Worm (Caenorhabditis elegans) whole organism, L1 larva: Measurements from ENCODE around the gene mttu-1.
A peak's percentile ranks its signal among the peaks of the same experiment; 100 is the strongest.

ENCODE experiments used
- F16B12.6 ChIP-seq: fragments of 150-350 bp; optimal IDR thresholded peaks from 2 replicates; lab custom pipeline; 2014; ENCODE audit warnings: missing biosample characterization, missing genetic modification characterization
- Y116A8C.19 ChIP-seq: sonication (generic microtip); optimal IDR thresholded peaks from 2 replicates; lab custom pipeline; 2016; ENCODE audit warnings: missing compliant biosample characterization, missing genetic modification characterization, borderline replicate concordance
- aha-1 ChIP-seq: fragments of 150-350 bp; optimal IDR thresholded peaks from 2 replicates; lab custom pipeline; 2014; ENCODE audit warnings: missing biosample characterization, missing genetic modification characterization
- aly-2 ChIP-seq: fragments of 150-350 bp; optimal IDR thresholded peaks from 2 replicates; lab custom pipeline; 2014; ENCODE audit warnings: missing biosample characterization, missing genetic modification characterization
- ceh-63 ChIP-seq: fragments of 200-800 bp; sonication (Bioruptor generic); optimal IDR thresholded peaks from 2 replicates; lab custom pipeline; 2018; ENCODE audit warnings: mild to moderate bottlenecking, missing genetic modification characterization, missing compliant biosample characterization
- ceh-8 ChIP-seq: fragments of 200-800 bp; sonication (Bioruptor generic); optimal IDR thresholded peaks from 2 replicates; lab custom pipeline; 2018; ENCODE audit warnings: mild to moderate bottlenecking, missing genetic modification characterization, moderate library complexity, missing compliant biosample characterization
- ceh-82 ChIP-seq, 3 experiments: fragments of 150-350 bp in 1 of 3; sonication (generic microtip) in 2 of 3; optimal IDR thresholded peaks; 2 replicates each; lab custom pipeline; 2014 to 2017; ENCODE audit warnings: missing biosample characterization in 3 of 3, missing genetic modification characterization in 3 of 3
- ceh-90 ChIP-seq: sonication (generic microtip); optimal IDR thresholded peaks from 2 replicates; lab custom pipeline; 2016; ENCODE audit warnings: missing genetic modification characterization, missing compliant biosample characterization
- efl-1 ChIP-seq, 4 experiments: fragments of 150-350 bp; optimal IDR thresholded peaks in 3 of 4; peaks in 1 of 4; 1 replicate in 1 of 4; 2 replicates in 3 of 4; lab custom pipeline; 2014; ENCODE audit warnings: missing biosample characterization in 2 of 4, missing genetic modification characterization in 2 of 4, missing genetic modification reagents in 2 of 4
- efl-3 ChIP-seq: fragments of 200-800 bp; sonication (Bioruptor generic); optimal IDR thresholded peaks from 2 replicates; lab custom pipeline; 2018; ENCODE audit warnings: mild to moderate bottlenecking, missing genetic modification characterization, missing compliant biosample characterization
- egl-27 ChIP-seq, 2 experiments: fragments of 150-350 bp in 1 of 2; sonication (generic microtip); optimal IDR thresholded peaks; 3 replicates each; lab custom pipeline; 2017 to 2018; ENCODE audit warnings: missing biosample characterization in 2 of 2, missing genetic modification characterization in 2 of 2, missing genetic modification reagents in 2 of 2
- elt-2 ChIP-seq: sonication (generic microtip); optimal IDR thresholded peaks from 2 replicates; lab custom pipeline; 2016; ENCODE audit warnings: missing genetic modification characterization, mild to moderate bottlenecking, inconsistent platforms, missing compliant biosample characterization, missing genetic modification reagents
- elt-3 ChIP-seq, 6 experiments: fragments of 150-350 bp in 1 of 6; sonication (generic microtip); optimal IDR thresholded peaks; 2 replicates each; lab custom pipeline; 2017 to 2018; ENCODE audit warnings: missing biosample characterization in 6 of 6, missing genetic modification characterization in 6 of 6, inconsistent platforms in 1 of 6
- ets-5 ChIP-seq: fragments of 200-800 bp; sonication (Bioruptor generic); IDR thresholded peaks from 2 replicates; pipeline ENCODE4 v1.3.6; 2022; ENCODE audit warnings: missing genetic modification characterization, missing compliant biosample characterization
- fkh-10 ChIP-seq: sonication (generic microtip); optimal IDR thresholded peaks from 2 replicates; lab custom pipeline; 2017; ENCODE audit warnings: missing biosample characterization, missing genetic modification reagents, missing genetic modification characterization
- fkh-4 ChIP-seq: sonication (generic microtip); optimal IDR thresholded peaks from 2 replicates; lab custom pipeline; 2016; ENCODE audit warnings: missing compliant biosample characterization, missing genetic modification characterization, borderline replicate concordance
- grh-1 ChIP-seq: fragments of 200-800 bp; sonication (Bioruptor generic); IDR thresholded peaks from 2 replicates; pipeline ENCODE4 v1.3.6; 2022; ENCODE audit warnings: missing genetic modification reagents, missing genetic modification characterization, missing compliant biosample characterization
- hlh-17 ChIP-seq: fragments of 200-800 bp; sonication (Bioruptor generic); optimal IDR thresholded peaks from 2 replicates; lab custom pipeline; 2018; ENCODE audit warnings: missing genetic modification characterization, mild to moderate bottlenecking, missing compliant biosample characterization, moderate library complexity, borderline replicate concordance
- hpl-2 ChIP-seq: fragments of 150-350 bp; optimal IDR thresholded peaks from 2 replicates; lab custom pipeline; 2014; ENCODE audit warnings: missing biosample characterization, missing genetic modification reagents, missing genetic modification characterization
- irx-1 ChIP-seq: sonication (generic microtip); optimal IDR thresholded peaks from 2 replicates; lab custom pipeline; 2016; ENCODE audit warnings: missing genetic modification characterization, missing compliant biosample characterization
- jun-1 ChIP-seq: fragments of 150-350 bp; optimal IDR thresholded peaks from 2 replicates; lab custom pipeline; 2014; ENCODE audit warnings: missing biosample characterization, missing genetic modification reagents, missing genetic modification characterization
- lin-39 ChIP-seq: fragments of 150-350 bp; optimal IDR thresholded peaks from 2 replicates; lab custom pipeline; 2014; ENCODE audit warnings: missing biosample characterization, missing genetic modification reagents, missing genetic modification characterization
- lsy-2 ChIP-seq, 2 experiments: fragments of 150-350 bp; optimal IDR thresholded peaks; 2 replicates each; lab custom pipeline; 2014; ENCODE audit warnings: missing biosample characterization in 2 of 2, missing genetic modification characterization in 2 of 2
- mab-9 ChIP-seq: fragments of 200-800 bp; sonication (Bioruptor generic); IDR thresholded peaks from 2 replicates; pipeline ENCODE4 v1.3.6; 2022; ENCODE audit warnings: missing genetic modification reagents, missing genetic modification characterization, missing compliant biosample characterization
- mdl-1 ChIP-seq, 2 experiments: fragments of 150-350 bp; optimal IDR thresholded peaks; 2 replicates each; lab custom pipeline; 2014 to 2017; ENCODE audit warnings: missing biosample characterization in 2 of 2, missing genetic modification characterization in 2 of 2, inconsistent platforms in 1 of 2
- mef-2 ChIP-seq: fragments of 150-350 bp; optimal IDR thresholded peaks from 2 replicates; lab custom pipeline; 2014; ENCODE audit warnings: missing biosample characterization, missing genetic modification characterization
- nhr-12 ChIP-seq: sonication (generic microtip); optimal IDR thresholded peaks from 2 replicates; lab custom pipeline; 2017; ENCODE audit warnings: missing biosample characterization, missing genetic modification characterization
- nhr-19 ChIP-seq: fragments of 200-800 bp; sonication (Bioruptor generic); conservative IDR thresholded peaks from 2 replicates; pipeline ENCODE4 v1.3.6; 2022; ENCODE audit warnings: missing genetic modification characterization, missing compliant biosample characterization
- nhr-20 ChIP-seq: sonication (generic microtip); optimal IDR thresholded peaks from 2 replicates; lab custom pipeline; 2016; ENCODE audit warnings: mild to moderate bottlenecking, missing genetic modification characterization, missing compliant biosample characterization
- nhr-237 ChIP-seq: fragments of 150-350 bp; optimal IDR thresholded peaks from 2 replicates; lab custom pipeline; 2014; ENCODE audit warnings: missing biosample characterization, missing genetic modification characterization
- nhr-28 ChIP-seq: fragments of 150-350 bp; optimal IDR thresholded peaks from 2 replicates; lab custom pipeline; 2014; ENCODE audit warnings: missing biosample characterization, missing genetic modification characterization
- nhr-47 ChIP-seq: sonication (generic microtip); optimal IDR thresholded peaks from 2 replicates; lab custom pipeline; 2016; ENCODE audit warnings: mild to moderate bottlenecking, missing genetic modification characterization, moderate library complexity, missing compliant biosample characterization
- nhr-77 ChIP-seq: fragments of 150-350 bp; optimal IDR thresholded peaks from 2 replicates; lab custom pipeline; 2014; ENCODE audit warnings: missing biosample characterization, missing genetic modification characterization
- pag-3 ChIP-seq: sonication (generic microtip); optimal IDR thresholded peaks from 2 replicates; lab custom pipeline; 2017; ENCODE audit warnings: missing genetic modification characterization, mild to moderate bottlenecking, missing compliant biosample characterization, antibody characterized with exemption, borderline replicate concordance; ENCODE audit not compliant: insufficient read depth
- pax-3 ChIP-seq: fragments of 200-800 bp; sonication (Bioruptor generic); optimal IDR thresholded peaks from 2 replicates; lab custom pipeline; 2018; ENCODE audit warnings: mild to moderate bottlenecking, missing genetic modification characterization, moderate library complexity, missing compliant biosample characterization
- snpc-4 ChIP-seq: fragments of 150-350 bp; optimal IDR thresholded peaks from 2 replicates; lab custom pipeline; 2014; ENCODE audit warnings: missing biosample characterization, missing genetic modification characterization
- sox-4 ChIP-seq: sonication (generic microtip); optimal IDR thresholded peaks from 2 replicates; lab custom pipeline; 2016; ENCODE audit warnings: missing genetic modification characterization, missing compliant biosample characterization
- sup-37 ChIP-seq: fragments of 200-800 bp; sonication (Bioruptor generic); optimal IDR thresholded peaks from 2 replicates; lab custom pipeline; 2018; ENCODE audit warnings: mild to moderate bottlenecking, missing genetic modification characterization, missing compliant biosample characterization
- unc-130 ChIP-seq: fragments of 150-350 bp; optimal IDR thresholded peaks from 2 replicates; lab custom pipeline; 2017; ENCODE audit warnings: missing biosample characterization, missing genetic modification characterization, inconsistent platforms
- unc-30 ChIP-seq: sonication (generic microtip); optimal IDR thresholded peaks from 2 replicates; lab custom pipeline; 2017; ENCODE audit warnings: missing biosample characterization, missing genetic modification characterization
- xbp-1 ChIP-seq: sonication (generic microtip); optimal IDR thresholded peaks from 2 replicates; lab custom pipeline; 2016; ENCODE audit warnings: missing genetic modification characterization, missing compliant biosample characterization
- zag-1 ChIP-seq: fragments of 150-350 bp; optimal IDR thresholded peaks from 2 replicates; lab custom pipeline; 2014; ENCODE audit warnings: missing biosample characterization, missing genetic modification characterization

Gene mttu-1

ce11 chrIV:11284102-11284531 lies 12.6 kb downstream of the mttu-1 start (continued):
- TF ChIP-seq elt-3 (tag; optimal IDR thresholded peaks at IDR 0.05; lab: Kevin White, UChicago) = no peak
- TF ChIP-seq mdl-1 (tag; optimal IDR thresholded peaks at IDR 0.05; lab: Kevin White, UChicago) = peak in 1 of 2 experiments; percentile 25
- no peak for TF ChIP-seq ceh-8
- TF ChIP-seq sox-4 (tag; lab: Kevin White, UChicago) = no peak
- TF ChIP-seq ceh-82 (tag; optimal IDR thresholded peaks at IDR 0.05; lab: Kevin White, UChicago) = peak in 1 of 3 experiments; percentile 1
- TF ChIP-seq hlh-17 (GFP tag; lab: Kevin White, UChicago) = no peak
- no peak; the same call in 1 of the 2 replicates for TF ChIP-seq nhr-19 (GFP tag; lab: Robert Waterston, UW)
- TF ChIP-seq efl-3 (GFP tag; lab: Kevin White, UChicago) = no peak
- no peak for TF ChIP-seq aly-2 (tag; lab: Kevin White, UChicago)
- TF ChIP-seq mab-9 (GFP tag; lab: Robert Waterston, UW) = no peak
- no peak for TF ChIP-seq aha-1 (tag; lab: Kevin White, UChicago)
- TF ChIP-seq unc-130 (tag; lab: Kevin White, UChicago) = no peak
- no peak for TF ChIP-seq lin-39
- TF ChIP-seq lsy-2 (tag; optimal IDR thresholded peaks at IDR 0.05; lab: Kevin White, UChicago) = peak in 1 of 2 experiments; percentile 20
- no peak for TF ChIP-seq nhr-28
- no peak for TF ChIP-seq nhr-237 (tag; lab: Kevin White, UChicago)
- TF ChIP-seq snpc-4 (tag; lab: Kevin White, UChicago) = no peak
- no peak for TF ChIP-seq pag-3 (tag; lab: Kevin White, UChicago)
- peak; percentile 37 for TF ChIP-seq nhr-20 (tag; lab: Kevin White, UChicago)
- TF ChIP-seq F16B12.6 (tag; lab: Kevin White, UChicago) = no peak
- TF ChIP-seq irx-1 (tag; lab: Kevin White, UChicago) = no peak
- peak in 1 of 2 experiments; percentile 13 for TF ChIP-seq efl-1 (optimal IDR thresholded peaks at IDR 0.05; lab: Kevin White, UChicago)
- TF ChIP-seq efl-1 (GFP tag; optimal IDR thresholded peaks at IDR 0.05 in 1 of 2; lab: Kevin White, UChicago) = peak in 1 of 2 experiments; percentile 89
- TF ChIP-seq egl-27 (tag; optimal IDR thresholded peaks at IDR 0.05; lab: Kevin White, UChicago) = no peak
- peak; percentile 85 for TF ChIP-seq elt-2 (tag; lab: Kevin White, UChicago)
- TF ChIP-seq xbp-1 = no peak
- no peak for TF ChIP-seq mef-2 (tag; lab: Kevin White, UChicago)
- no peak for TF ChIP-seq grh-1 (GFP tag; lab: Robert Waterston, UW)
- TF ChIP-seq nhr-12 (tag; lab: Kevin White, UChicago) = no peak
- no peak for TF ChIP-seq pax-3 (tag; lab: Kevin White, UChicago)
- no peak for TF ChIP-seq ceh-63 (GFP tag; lab: Kevin White, UChicago)
- peak; percentile 6 for TF ChIP-seq sup-37 (GFP tag; lab: Kevin White, UChicago)
- no peak for TF ChIP-seq unc-30 (tag; lab: Kevin White, UChicago)
- peak; percentile 76 for TF ChIP-seq nhr-77 (tag; lab: Kevin White, UChicago)
- peak; percentile 46 for TF ChIP-seq jun-1 (tag; lab: Kevin White, UChicago)
- no peak for TF ChIP-seq hpl-2 (GFP tag; lab: Kevin White, UChicago)
- TF ChIP-seq ceh-90 (tag; lab: Kevin White, UChicago) = no peak
- no peak for TF ChIP-seq fkh-4
- TF ChIP-seq Y116A8C.19 = no peak
- TF ChIP-seq zag-1 (tag; lab: Kevin White, UChicago) = no peak
- TF ChIP-seq nhr-47 (tag; lab: Kevin White, UChicago) = no peak
- TF ChIP-seq ets-5 = no peak
- no peak for TF ChIP-seq fkh-10 (GFP tag; lab: Kevin White, UChicago)
